Worm (Caenorhabditis elegans): Measurements from ENCODE around the gene C23H5.12.
A peak's percentile ranks its signal among the peaks of the same experiment; 100 is the strongest.

The C23H5.12 gene

DNA sequence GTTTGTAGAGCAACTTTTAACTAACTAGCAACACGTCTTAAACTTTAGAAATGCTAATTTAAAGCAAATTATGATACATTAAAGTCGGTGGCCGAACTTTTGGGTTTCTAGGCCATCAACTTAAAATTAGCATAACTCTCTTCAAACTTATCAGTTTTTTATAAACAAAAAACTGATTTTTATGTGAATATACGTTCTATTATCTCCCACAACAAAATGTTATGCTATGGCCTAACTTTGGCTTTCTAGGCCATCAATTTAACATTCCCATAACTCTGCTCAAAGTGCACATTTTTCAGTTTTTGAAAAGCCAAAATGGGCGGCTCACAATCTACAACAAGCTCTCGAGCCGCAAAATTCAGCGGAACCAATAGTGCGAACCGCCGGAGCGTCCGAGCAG is 42.0 kb downstream of the C23H5.12 start, which contains the start of gene C54E4.1:
C54E4.1 (plus strand) TSS at position 301 of the 400 bp plus-strand sequence.
- TF ChIP-seq ztf-11 (tag; optimal IDR thresholded peaks at IDR 0.05) (no peak), pax-3 (tag; optimal IDR thresholded peaks at IDR 0.05) (no peak), nhr-47 (tag; optimal IDR thresholded peaks at IDR 0.05) (no peak), C04F5.9 (tag; optimal IDR thresholded peaks at IDR 0.05) (no peak), ces-1 (GFP tag; optimal IDR thresholded peaks at IDR 0.05) (no peak), fkh-8 (tag; optimal IDR thresholded peaks at IDR 0.05) (no peak), nhr-12 (tag; optimal IDR thresholded peaks at IDR 0.05) (no peak), Y116A8C.19 (tag; optimal IDR thresholded peaks at IDR 0.05; ENCODE audit: borderline replicate concordance) (no peak), pag-3 (tag; optimal IDR thresholded peaks at IDR 0.05; ENCODE audit: borderline replicate concordance, insufficient read depth) (no peak), nhr-28 (tag; optimal IDR thresholded peaks at IDR 0.05) (no peak), mdl-1 (tag; optimal IDR thresholded peaks at IDR 0.05) (no peak), efl-3 (GFP tag; optimal IDR thresholded peaks at IDR 0.05) (no peak), ztf-4 (tag; optimal IDR thresholded peaks at IDR 0.05) (no peak), ceh-90 (tag; optimal IDR thresholded peaks at IDR 0.05) (no peak), blmp-1 (tag; optimal IDR thresholded peaks at IDR 0.05) (no peak), nhr-84 (tag; optimal IDR thresholded peaks at IDR 0.05) (no peak), mep-1 (tag; optimal IDR thresholded peaks at IDR 0.05) (no peak), ets-5 (GFP tag; IDR thresholded peaks at IDR 0.05) (no peak)

DNA sequence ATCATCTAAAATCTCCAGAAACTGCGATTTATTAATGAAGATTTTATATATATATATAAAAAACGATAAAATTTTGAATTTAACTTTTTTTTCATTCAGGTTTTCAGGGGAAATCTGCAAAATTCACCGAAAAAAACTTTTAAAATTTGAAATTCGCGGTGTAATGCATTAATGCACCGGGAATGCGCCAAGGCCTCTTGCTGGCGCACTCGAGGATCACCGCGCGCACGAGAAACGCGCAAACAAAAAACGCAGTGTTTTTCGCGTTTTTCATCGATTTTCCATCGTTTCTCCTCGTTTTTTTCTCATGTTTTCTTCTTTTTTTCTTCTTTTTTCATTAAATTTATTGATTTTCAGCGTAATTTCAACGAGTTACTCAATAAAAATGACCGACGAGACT is 44.3 kb downstream of the C23H5.12 start, which contains the start of gene hrpu-2:
hrpu-2 (plus strand) TSS at position 352 of the 400 bp plus-strand sequence.
- TF ChIP-seq nhr-84 (tag; optimal IDR thresholded peaks at IDR 0.05) (no peak), fkh-4 (tag; optimal IDR thresholded peaks at IDR 0.05; ENCODE audit: borderline replicate concordance) (peak; percentile 24), alr-1 (tag; optimal IDR thresholded peaks at IDR 0.05; ENCODE audit: borderline replicate concordance) (no peak), lir-3 (tag; optimal IDR thresholded peaks at IDR 0.05; ENCODE audit: poor library complexity) (no peak), hpl-2 (GFP tag; optimal IDR thresholded peaks at IDR 0.05) (peak; percentile 64), ceh-88 (GFP tag; IDR thresholded peaks at IDR 0.05) (peak; percentile 60), unc-30 (tag; optimal IDR thresholded peaks at IDR 0.05) (peak; percentile 13), unc-86 (tag; optimal IDR thresholded peaks at IDR 0.05) (peak; percentile 88), isw-1 (GFP tag; IDR thresholded peaks at IDR 0.05) (peak; percentile 86), nhr-76 (tag; optimal IDR thresholded peaks at IDR 0.05) (no peak), lin-13 (GFP tag; optimal IDR thresholded peaks at IDR 0.05) (peak; percentile 90), egl-27 (tag; optimal IDR thresholded peaks at IDR 0.05) (peak in 1 of 2 experiments; percentile 13), vab-15 (tag; optimal IDR thresholded peaks at IDR 0.05) (no peak), nhr-20 (tag; optimal IDR thresholded peaks at IDR 0.05) (peak; percentile 83), C34B4.2 (tag; optimal IDR thresholded peaks at IDR 0.05) (no peak), unc-130 (tag; optimal IDR thresholded peaks at IDR 0.05) (peak; percentile 11), mef-2 (tag; optimal IDR thresholded peaks at IDR 0.05) (peak; percentile 42), F16B12.6 (tag; optimal IDR thresholded peaks at IDR 0.05) (peak; percentile 62), hlh-17 (GFP tag; optimal IDR thresholded peaks at IDR 0.05; ENCODE audit: borderline replicate concordance) (no peak), nhr-19 (GFP tag; conservative IDR thresholded peaks at IDR 0.05) (peak; percentile 91), hlh-4 (tag; optimal IDR thresholded peaks at IDR 0.05) (no peak), snu-23 (GFP tag; optimal IDR thresholded peaks at IDR 0.05) (peak; percentile 92), fkh-8 (tag; optimal IDR thresholded peaks at IDR 0.05) (peak; percentile 85), fos-1 (tag; optimal IDR thresholded peaks at IDR 0.05) (peak; percentile 84), snpc-4 (tag; optimal IDR thresholded peaks at IDR 0.05) (peak; percentile 78), pqm-1 (tag; optimal IDR thresholded peaks at IDR 0.05) (no peak), mep-1 (tag; optimal IDR thresholded peaks at IDR 0.05) (peak; percentile 94), aly-2 (tag; optimal IDR thresholded peaks at IDR 0.05) (peak; percentile 85), C04F5.9 (tag; optimal IDR thresholded peaks at IDR 0.05) (peak; percentile 73), elt-2 (tag; optimal IDR thresholded peaks at IDR 0.05) (peak; percentile 70), ceh-8 (GFP tag; optimal IDR thresholded peaks at IDR 0.05) (peak; percentile 91), ceh-63 (GFP tag; optimal IDR thresholded peaks at IDR 0.05) (no peak), sptf-1 (tag; optimal IDR thresholded peaks at IDR 0.05) (no peak), Y116A8C.19 (tag; optimal IDR thresholded peaks at IDR 0.05; ENCODE audit: borderline replicate concordance) (no peak), fkh-10 (GFP tag; optimal IDR thresholded peaks at IDR 0.05) (peak; percentile 77), pax-3 (tag; optimal IDR thresholded peaks at IDR 0.05) (peak; percentile 80), egl-13 (tag; optimal IDR thresholded peaks at IDR 0.05) (peak; percentile 83), ceh-90 (tag; optimal IDR thresholded peaks at IDR 0.05) (peak; percentile 67), ets-5 (GFP tag; IDR thresholded peaks at IDR 0.05) (no peak), nhr-11 (tag; optimal IDR thresholded peaks at IDR 0.05) (peak; percentile 64)
